Worm (Caenorhabditis elegans) whole organism, L2 larva: ENCODE data around the gene F17E9.3.

ENCODE experiments used
- ceh-82 ChIP-seq: fragments of 150-350 bp; optimal IDR thresholded peaks from 2 replicates; lab custom pipeline; 2014; ENCODE audit warnings: missing biosample characterization, missing genetic modification characterization
- mab-5 ChIP-seq: fragments of 150-350 bp; optimal IDR thresholded peaks from 2 replicates; lab custom pipeline; 2014; ENCODE audit warnings: missing biosample characterization, missing genetic modification characterization
- nhr-77 ChIP-seq: fragments of 150-350 bp; optimal IDR thresholded peaks from 2 replicates; lab custom pipeline; 2014; ENCODE audit warnings: missing biosample characterization, missing genetic modification characterization
- skn-1 ChIP-seq: sonication (generic microtip); optimal IDR thresholded peaks from 2 replicates; lab custom pipeline; 2017; ENCODE audit warnings: missing biosample characterization, missing genetic modification characterization
- unc-55 ChIP-seq: fragments of 150-350 bp; sonication (generic microtip); optimal IDR thresholded peaks from 3 replicates; lab custom pipeline; 2014; ENCODE audit warnings: missing biosample characterization, missing genetic modification reagents, missing genetic modification characterization
- ztf-11 ChIP-seq: sonication (generic microtip); optimal IDR thresholded peaks from 2 replicates; lab custom pipeline; 2017; ENCODE audit warnings: missing biosample characterization, missing genetic modification characterization

- TF ChIP-seq nhr-77 (tag; lab: Kevin White, UChicago) = no peak
- no peak for TF ChIP-seq ceh-82
- no peak for TF ChIP-seq ztf-11 (tag; lab: Kevin White, UChicago)
- TF ChIP-seq unc-55 (GFP tag; lab: Kevin White, UChicago) = no peak
- no peak for TF ChIP-seq skn-1
- no peak for TF ChIP-seq mab-5
These were observed 43.1 kb downstream of the F17E9.3 start for ce11 chrIV:8397814-8398213.
